Worm (Caenorhabditis elegans): Measurements from ENCODE around the gene F16G10.14.

Gene F16G10.14

ce11 chrII:2442243-2442642 is 43.5 kb upstream of the F16G10.14 start (continued):
- TF ChIP-seq ztf-11 (tag; optimal IDR thresholded peaks at IDR 0.05) = no peak
- peak; percentile 19 for TF ChIP-seq tbx-2 (tag; optimal IDR thresholded peaks at IDR 0.05)
- peak; percentile 75 for TF ChIP-seq blmp-1 (tag; optimal IDR thresholded peaks at IDR 0.05)
- peak; percentile 37 for TF ChIP-seq nhr-71 (tag; optimal IDR thresholded peaks at IDR 0.05)
- no peak for TF ChIP-seq hlh-4 (tag; optimal IDR thresholded peaks at IDR 0.05)

- TF ChIP-seq nhr-85 (tag) (no peak), lin-39 (tag; optimal IDR thresholded peaks at IDR 0.05) (no peak), hlh-17 (GFP tag; optimal IDR thresholded peaks at IDR 0.05; ENCODE audit: borderline replicate concordance) (no peak), nhr-11 (tag; optimal IDR thresholded peaks at IDR 0.05) (no peak), lir-3 (tag; optimal IDR thresholded peaks at IDR 0.05; ENCODE audit: poor library complexity) (no peak), nhr-84 (tag; optimal IDR thresholded peaks at IDR 0.05) (no peak), dpl-1 (GFP tag; optimal IDR thresholded peaks at IDR 0.05) (no peak), egl-27 (tag; optimal IDR thresholded peaks at IDR 0.05) (no peak), grh-1 (GFP tag; IDR thresholded peaks at IDR 0.05) (no peak), ztf-11 (tag; optimal IDR thresholded peaks at IDR 0.05) (no peak), rnt-1 (tag; optimal IDR thresholded peaks at IDR 0.05) (no peak), vab-15 (tag; optimal IDR thresholded peaks at IDR 0.05) (no peak), elt-2 (tag; optimal IDR thresholded peaks at IDR 0.05) (no peak), fkh-10 (GFP tag; optimal IDR thresholded peaks at IDR 0.05) (no peak), mef-2 (tag; optimal IDR thresholded peaks at IDR 0.05) (no peak)
Observed at ce11 chrII:2440312-2440711, 41.5 kb upstream of the F16G10.14 start.

- TF ChIP-seq fkh-4 (tag; optimal IDR thresholded peaks at IDR 0.05; ENCODE audit: borderline replicate concordance) (peak; percentile 74), hlh-4 (tag; optimal IDR thresholded peaks at IDR 0.05) (no peak), efl-1 (optimal IDR thresholded peaks at IDR 0.05) (no peak), efl-1 (GFP tag; optimal IDR thresholded peaks at IDR 0.05 in 1 of 2) (peak in 1 of 2 experiments; percentile 9), nhr-71 (tag; optimal IDR thresholded peaks at IDR 0.05) (no peak), ets-5 (GFP tag; IDR thresholded peaks at IDR 0.05) (no peak), hlh-17 (GFP tag; optimal IDR thresholded peaks at IDR 0.05; ENCODE audit: borderline replicate concordance) (no peak), unc-30 (tag; optimal IDR thresholded peaks at IDR 0.05) (no peak), dsc-1 (tag; optimal IDR thresholded peaks at IDR 0.05) (peak; percentile 91), unc-130 (tag; optimal IDR thresholded peaks at IDR 0.05) (no peak)
Observed at ce11 chrII:2438944-2439343, 40.2 kb upstream of the F16G10.14 start.

ce11 chrII:2438180-2438579 is 39.4 kb upstream of the F16G10.14 start:
- peak; percentile 62 for TF ChIP-seq elt-2 (tag; optimal IDR thresholded peaks at IDR 0.05)
- no peak for TF ChIP-seq sox-4 (tag; optimal IDR thresholded peaks at IDR 0.05)

- peak in 1 of 6 experiments; percentile 25 for TF ChIP-seq elt-3 (tag; optimal IDR thresholded peaks at IDR 0.05)
- no peak for TF ChIP-seq ceh-90 (tag; optimal IDR thresholded peaks at IDR 0.05)
- peak; percentile 11 for TF ChIP-seq nhr-90 (tag; optimal IDR thresholded peaks at IDR 0.05; ENCODE audit: poor library complexity)
- TF ChIP-seq grh-1 (GFP tag; IDR thresholded peaks at IDR 0.05) = no peak
- peak; percentile 67 for TF ChIP-seq blmp-1 (tag; optimal IDR thresholded peaks at IDR 0.05)
- TF ChIP-seq rnt-1 (tag; optimal IDR thresholded peaks at IDR 0.05) = peak; percentile 42
- TF ChIP-seq hpl-2 (GFP tag; optimal IDR thresholded peaks at IDR 0.05) = no peak
- no peak for TF ChIP-seq elt-2 (tag; optimal IDR thresholded peaks at IDR 0.05)
- peak; percentile 68 for TF ChIP-seq lin-14 (GFP tag; optimal IDR thresholded peaks at IDR 0.05)
Observed at ce11 chrII:2436757-2437156, 38.0 kb upstream of the F16G10.14 start.

ce11 chrII:2435566-2435965 is 36.8 kb upstream of the F16G10.14 start:
- TF ChIP-seq elt-3 (tag; optimal IDR thresholded peaks at IDR 0.05) (peak in 2 of 6 experiments; percentile 21 to 29), blmp-1 (tag; optimal IDR thresholded peaks at IDR 0.05) (peak; percentile 97), egl-27 (tag; optimal IDR thresholded peaks at IDR 0.05) (no peak), efl-1 (optimal IDR thresholded peaks at IDR 0.05) (no peak), efl-1 (GFP tag; optimal IDR thresholded peaks at IDR 0.05 in 1 of 2) (peak in 1 of 2 experiments; percentile 40)
